Worm (Caenorhabditis elegans): ENCODE measurements around the gene C49C3.11.

ce11 chrIV:17376127-17376526 lies 32.5 kb downstream of the C49C3.11 start, which contains the start of gene haf-1:
- no peak for TF ChIP-seq pha-2 (tag; optimal IDR thresholded peaks at IDR 0.05)
- TF ChIP-seq pros-1 (tag; optimal IDR thresholded peaks at IDR 0.05), result no peak
- no peak for TF ChIP-seq nfya-1 (tag; optimal IDR thresholded peaks at IDR 0.05)
- TF ChIP-seq tbx-2 (tag; optimal IDR thresholded peaks at IDR 0.05), result no peak
- no peak for TF ChIP-seq ceh-34 (tag; optimal IDR thresholded peaks at IDR 0.05)
- TF ChIP-seq ttx-3 (tag; optimal IDR thresholded peaks at IDR 0.05), result no peak
- no peak for TF ChIP-seq fkh-10 (GFP tag; optimal IDR thresholded peaks at IDR 0.05)
- no peak for TF ChIP-seq ama-1 (optimal IDR thresholded peaks at IDR 0.05)
- TF ChIP-seq eyg-1 (tag; optimal IDR thresholded peaks at IDR 0.05), result no peak
